Worm (Caenorhabditis elegans): Measurements from ENCODE around the gene ndus-8.

ndus-8 gene

DNA sequence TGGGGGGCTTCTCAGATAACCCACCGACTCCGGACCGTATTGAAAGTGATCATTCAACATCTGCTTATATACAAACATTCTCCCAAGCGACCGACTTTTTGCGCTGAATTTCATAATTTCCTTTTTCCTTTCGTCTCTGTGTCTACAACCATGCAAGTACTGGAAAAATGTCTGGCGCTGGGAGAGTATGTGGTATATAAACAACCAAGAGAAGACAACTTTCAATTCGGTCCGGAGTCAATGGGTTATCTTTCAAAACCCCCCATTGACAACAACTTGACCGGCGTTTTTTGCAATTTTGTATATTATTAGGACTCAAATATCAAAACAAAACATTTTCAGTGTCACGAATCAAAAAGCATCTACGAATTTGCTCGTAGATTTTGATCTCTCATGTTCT, 44.5 kb upstream of the ndus-8 start (continued):
- TF ChIP-seq rnt-1 (tag; optimal IDR thresholded peaks at IDR 0.05): peak; percentile 16
- TF ChIP-seq nhr-11 (tag; optimal IDR thresholded peaks at IDR 0.05): no peak
- no peak for TF ChIP-seq vab-15 (tag; optimal IDR thresholded peaks at IDR 0.05)
- TF ChIP-seq swsn-7 (tag; optimal IDR thresholded peaks at IDR 0.05): peak; percentile 72
- peak in 2 of 3 experiments; percentile 58 to 61 for TF ChIP-seq ceh-82 (tag; optimal IDR thresholded peaks at IDR 0.05)
- TF ChIP-seq aha-1 (tag; optimal IDR thresholded peaks at IDR 0.05): no peak
- TF ChIP-seq nhr-84 (tag; optimal IDR thresholded peaks at IDR 0.05): no peak
- TF ChIP-seq snpc-4 (tag; optimal IDR thresholded peaks at IDR 0.05): peak; percentile 98

- TF ChIP-seq hlh-17 (GFP tag; optimal IDR thresholded peaks at IDR 0.05; ENCODE audit: borderline replicate concordance): no peak
- peak; percentile 19 for TF ChIP-seq elt-2 (tag; optimal IDR thresholded peaks at IDR 0.05)
- no peak for TF ChIP-seq egl-27 (tag; optimal IDR thresholded peaks at IDR 0.05)
- no peak for TF ChIP-seq fkh-10 (GFP tag; optimal IDR thresholded peaks at IDR 0.05)
- peak; percentile 18 for TF ChIP-seq fos-1 (tag; optimal IDR thresholded peaks at IDR 0.05)
- peak; percentile 31 for TF ChIP-seq C04F5.9 (tag; optimal IDR thresholded peaks at IDR 0.05)
- TF ChIP-seq grh-1 (GFP tag; IDR thresholded peaks at IDR 0.05): peak; percentile 43
- no peak for TF ChIP-seq ceh-63 (GFP tag; optimal IDR thresholded peaks at IDR 0.05)
- peak; percentile 68 for TF ChIP-seq nhr-19 (GFP tag; conservative IDR thresholded peaks at IDR 0.05)
- peak; percentile 68 for TF ChIP-seq xbp-1 (tag; optimal IDR thresholded peaks at IDR 0.05)
- TF ChIP-seq isw-1 (GFP tag; IDR thresholded peaks at IDR 0.05): peak; percentile 58
- no peak for TF ChIP-seq pax-3 (tag; optimal IDR thresholded peaks at IDR 0.05)
- peak; percentile 55 for TF ChIP-seq blmp-1 (tag; optimal IDR thresholded peaks at IDR 0.05)
- no peak for TF ChIP-seq ceh-88 (GFP tag; IDR thresholded peaks at IDR 0.05)
- no peak for TF ChIP-seq alr-1 (tag; optimal IDR thresholded peaks at IDR 0.05; ENCODE audit: borderline replicate concordance)
- TF ChIP-seq lin-39 (tag; optimal IDR thresholded peaks at IDR 0.05): peak; percentile 27
- TF ChIP-seq unc-30 (tag; optimal IDR thresholded peaks at IDR 0.05): no peak
- TF ChIP-seq tbx-2 (tag; optimal IDR thresholded peaks at IDR 0.05): peak; percentile 69
- TF ChIP-seq nhr-20 (tag; optimal IDR thresholded peaks at IDR 0.05): peak; percentile 70
- peak; percentile 72 for TF ChIP-seq snpc-4 (tag; optimal IDR thresholded peaks at IDR 0.05)
- TF ChIP-seq sup-37 (GFP tag; optimal IDR thresholded peaks at IDR 0.05): no peak
- peak; percentile 55 for TF ChIP-seq mep-1 (tag; optimal IDR thresholded peaks at IDR 0.05)
- TF ChIP-seq sox-4 (tag; optimal IDR thresholded peaks at IDR 0.05): peak; percentile 0
- no peak for TF ChIP-seq ztf-11 (tag; optimal IDR thresholded peaks at IDR 0.05)
- peak; percentile 39 for TF ChIP-seq irx-1 (tag; optimal IDR thresholded peaks at IDR 0.05)
- peak; percentile 53 for TF ChIP-seq lin-15B (tag; optimal IDR thresholded peaks at IDR 0.05)
- TF ChIP-seq nhr-237 (tag; optimal IDR thresholded peaks at IDR 0.05): no peak
- no peak for TF ChIP-seq fkh-4 (tag; optimal IDR thresholded peaks at IDR 0.05; ENCODE audit: borderline replicate concordance)
- TF ChIP-seq lin-35 (GFP tag; optimal IDR thresholded peaks at IDR 0.05): peak; percentile 96 to 99
- TF ChIP-seq ceh-82 (tag; optimal IDR thresholded peaks at IDR 0.05): peak; percentile 23 to 58 (median 50)
- TF ChIP-seq nhr-71 (tag; optimal IDR thresholded peaks at IDR 0.05): peak; percentile 79
- TF ChIP-seq ets-5 (GFP tag; IDR thresholded peaks at IDR 0.05): no peak
- TF ChIP-seq lsy-2 (tag; optimal IDR thresholded peaks at IDR 0.05): peak; percentile 78 to 89
- peak; percentile 52 for TF ChIP-seq nhr-90 (tag; optimal IDR thresholded peaks at IDR 0.05; ENCODE audit: poor library complexity)
- no peak for TF ChIP-seq vab-15 (tag; optimal IDR thresholded peaks at IDR 0.05)
- no peak for TF ChIP-seq unc-98 (GFP tag; IDR thresholded peaks at IDR 0.05)
- peak; percentile 79 to 97 for TF ChIP-seq efl-1 (optimal IDR thresholded peaks at IDR 0.05)
- TF ChIP-seq efl-1 (GFP tag; optimal IDR thresholded peaks at IDR 0.05 in 1 of 2): peak; percentile 97 to 100
- TF ChIP-seq C34B4.2 (tag; optimal IDR thresholded peaks at IDR 0.05): no peak
- TF ChIP-seq egl-13 (tag; optimal IDR thresholded peaks at IDR 0.05): peak; percentile 22
- peak; percentile 67 for TF ChIP-seq dsc-1 (tag; optimal IDR thresholded peaks at IDR 0.05)
- no peak for TF ChIP-seq ceh-90 (tag; optimal IDR thresholded peaks at IDR 0.05)
- TF ChIP-seq unc-86 (tag; optimal IDR thresholded peaks at IDR 0.05): peak; percentile 31
- TF ChIP-seq nhr-76 (tag; optimal IDR thresholded peaks at IDR 0.05): no peak
- TF ChIP-seq elt-3 (tag; optimal IDR thresholded peaks at IDR 0.05): peak in 2 of 6 experiments; percentile 31 to 50
- TF ChIP-seq unc-62 (GFP tag; optimal IDR thresholded peaks at IDR 0.05): no peak
Measured at ce11 chrIII:7277228-7277627, 43.2 kb upstream of the ndus-8 start, which contains the start of the genes spot-1 and B0361.11. Gene spot-1, minus strand, starts transcription at chrIII:7277274. Gene B0361.11, plus strand, starts transcription at chrIII:7277599.

All from whole organism, L1 larva.